Worm (Caenorhabditis elegans): Measurements from ENCODE around the gene sdz-5.

The sdz-5 gene

ce11 chrII:2975561-2976230, 32.8 kb upstream of the sdz-5 start:
- TF ChIP-seq aly-1 (tag; optimal IDR thresholded peaks at IDR 0.05) (no peak), hnd-1 (tag; optimal IDR thresholded peaks at IDR 0.05) (no peak)

ce11 chrII:2976597-2976996, 31.9 kb upstream of the sdz-5 start, which contains the start of gene nhr-88:
nhr-88 (plus strand) TSS chrII:2976639.
- TF ChIP-seq flt-1 (GFP tag; IDR thresholded peaks at IDR 0.05) = no peak
- no peak for TF ChIP-seq sea-1 (GFP tag; conservative IDR thresholded peaks at IDR 0.05)
- TF ChIP-seq scrt-1 (GFP tag; IDR thresholded peaks at IDR 0.05) = no peak
- no peak for TF ChIP-seq B0310.2 (tag; optimal IDR thresholded peaks at IDR 0.05)
- no peak for TF ChIP-seq tbx-11 (GFP tag; IDR thresholded peaks at IDR 0.05)
- TF ChIP-seq pes-1 (GFP tag; IDR thresholded peaks at IDR 0.05) = no peak
- TF ChIP-seq ceh-13 (GFP tag; optimal IDR thresholded peaks at IDR 0.05) = no peak
- no peak for TF ChIP-seq F13C5.2 (tag; optimal IDR thresholded peaks at IDR 0.05)
- TF ChIP-seq tra-4 (tag; optimal IDR thresholded peaks at IDR 0.05) = no peak
- TF ChIP-seq hmbx-1 (tag; optimal IDR thresholded peaks at IDR 0.05) = no peak
- no peak for TF ChIP-seq ama-1 (optimal IDR thresholded peaks at IDR 0.05)
- no peak for TF ChIP-seq aly-1 (tag; optimal IDR thresholded peaks at IDR 0.05)
- no peak for TF ChIP-seq hmg-4 (GFP tag; optimal IDR thresholded peaks at IDR 0.05)
- no peak for TF ChIP-seq tbx-37 (GFP tag; conservative IDR thresholded peaks at IDR 0.05)
- no peak for TF ChIP-seq ets-7 (tag; optimal IDR thresholded peaks at IDR 0.05)
- TF ChIP-seq ceh-36 (tag; optimal IDR thresholded peaks at IDR 0.05) = no peak
- TF ChIP-seq hnd-1 (tag; optimal IDR thresholded peaks at IDR 0.05) = no peak

ce11 chrII:2977652-2978051, 30.8 kb upstream of the sdz-5 start:
- no peak for TF ChIP-seq B0310.2 (tag; optimal IDR thresholded peaks at IDR 0.05)
- TF ChIP-seq tra-4 (tag; optimal IDR thresholded peaks at IDR 0.05) = no peak
- no peak for TF ChIP-seq hmbx-1 (tag; optimal IDR thresholded peaks at IDR 0.05)
- no peak for TF ChIP-seq tbx-37 (GFP tag; conservative IDR thresholded peaks at IDR 0.05)
- no peak for TF ChIP-seq hmg-4 (GFP tag; optimal IDR thresholded peaks at IDR 0.05)
- no peak for TF ChIP-seq ets-7 (tag; optimal IDR thresholded peaks at IDR 0.05)
- TF ChIP-seq ama-1 (optimal IDR thresholded peaks at IDR 0.05) = no peak
- TF ChIP-seq scrt-1 (GFP tag; IDR thresholded peaks at IDR 0.05) = no peak
- TF ChIP-seq pes-1 (GFP tag; IDR thresholded peaks at IDR 0.05) = no peak
- no peak for TF ChIP-seq sea-1 (GFP tag; conservative IDR thresholded peaks at IDR 0.05)
- TF ChIP-seq tbx-11 (GFP tag; IDR thresholded peaks at IDR 0.05) = no peak
- TF ChIP-seq flt-1 (GFP tag; IDR thresholded peaks at IDR 0.05) = no peak
- TF ChIP-seq F13C5.2 (tag; optimal IDR thresholded peaks at IDR 0.05) = no peak
- no peak for TF ChIP-seq aly-1 (tag; optimal IDR thresholded peaks at IDR 0.05)
- TF ChIP-seq ceh-13 (GFP tag; optimal IDR thresholded peaks at IDR 0.05) = no peak

- TF ChIP-seq scrt-1 (GFP tag; IDR thresholded peaks at IDR 0.05) (no peak), ceh-36 (tag; optimal IDR thresholded peaks at IDR 0.05) (peak; percentile 95)
These were observed 29.4 kb upstream of the sdz-5 start for ce11 chrII:2979061-2979460.

ce11 chrII:2984383-2984782, 24.1 kb upstream of the sdz-5 start:
- TF ChIP-seq sea-1 (GFP tag; conservative IDR thresholded peaks at IDR 0.05) (no peak), flt-1 (GFP tag; IDR thresholded peaks at IDR 0.05) (no peak), hmg-4 (GFP tag; optimal IDR thresholded peaks at IDR 0.05) (no peak)

ce11 chrII:2985446-2985845, 23.1 kb upstream of the sdz-5 start:
- no peak for TF ChIP-seq B0310.2 (tag; optimal IDR thresholded peaks at IDR 0.05)
- TF ChIP-seq sea-1 (GFP tag; conservative IDR thresholded peaks at IDR 0.05) = no peak

ce11 chrII:2985935-2986498, 22.5 kb upstream of the sdz-5 start:
- TF ChIP-seq ets-7 (tag; optimal IDR thresholded peaks at IDR 0.05) (no peak), B0310.2 (tag; optimal IDR thresholded peaks at IDR 0.05) (no peak), F13C5.2 (tag; optimal IDR thresholded peaks at IDR 0.05) (no peak), pes-1 (GFP tag; IDR thresholded peaks at IDR 0.05) (no peak), flt-1 (GFP tag; IDR thresholded peaks at IDR 0.05) (no peak), hmg-4 (GFP tag; optimal IDR thresholded peaks at IDR 0.05) (no peak), aly-1 (tag; optimal IDR thresholded peaks at IDR 0.05) (no peak), hnd-1 (tag; optimal IDR thresholded peaks at IDR 0.05) (no peak), hmbx-1 (tag; optimal IDR thresholded peaks at IDR 0.05) (no peak)

ce11 chrII:2987122-2987556, 21.4 kb upstream of the sdz-5 start:
- TF ChIP-seq tra-4 (tag; optimal IDR thresholded peaks at IDR 0.05) (no peak), sea-1 (GFP tag; conservative IDR thresholded peaks at IDR 0.05) (no peak), ets-7 (tag; optimal IDR thresholded peaks at IDR 0.05) (no peak), scrt-1 (GFP tag; IDR thresholded peaks at IDR 0.05) (no peak), B0310.2 (tag; optimal IDR thresholded peaks at IDR 0.05) (no peak), ceh-36 (tag; optimal IDR thresholded peaks at IDR 0.05) (no peak), pes-1 (GFP tag; IDR thresholded peaks at IDR 0.05) (no peak), F13C5.2 (tag; optimal IDR thresholded peaks at IDR 0.05) (no peak), aly-1 (tag; optimal IDR thresholded peaks at IDR 0.05) (no peak), ceh-13 (GFP tag; optimal IDR thresholded peaks at IDR 0.05) (no peak), tbx-11 (GFP tag; IDR thresholded peaks at IDR 0.05) (no peak), hmg-4 (GFP tag; optimal IDR thresholded peaks at IDR 0.05) (no peak), ama-1 (optimal IDR thresholded peaks at IDR 0.05) (no peak), tbx-37 (GFP tag; conservative IDR thresholded peaks at IDR 0.05) (no peak), hnd-1 (tag; optimal IDR thresholded peaks at IDR 0.05) (no peak), hmbx-1 (tag; optimal IDR thresholded peaks at IDR 0.05) (no peak), flt-1 (GFP tag; IDR thresholded peaks at IDR 0.05) (no peak)

Measured in whole organism, early embryonic.